Worm (Caenorhabditis elegans) whole organism, dauer: ENCODE data around the gene T09A5.15.

Experiments used
- unc-62 ChIP-seq: sonication (generic microtip); optimal IDR thresholded peaks from 2 replicates; lab custom pipeline; 2017; ENCODE audit warnings: missing biosample characterization, missing genetic modification reagents, missing genetic modification characterization

Gene T09A5.15

DNA sequence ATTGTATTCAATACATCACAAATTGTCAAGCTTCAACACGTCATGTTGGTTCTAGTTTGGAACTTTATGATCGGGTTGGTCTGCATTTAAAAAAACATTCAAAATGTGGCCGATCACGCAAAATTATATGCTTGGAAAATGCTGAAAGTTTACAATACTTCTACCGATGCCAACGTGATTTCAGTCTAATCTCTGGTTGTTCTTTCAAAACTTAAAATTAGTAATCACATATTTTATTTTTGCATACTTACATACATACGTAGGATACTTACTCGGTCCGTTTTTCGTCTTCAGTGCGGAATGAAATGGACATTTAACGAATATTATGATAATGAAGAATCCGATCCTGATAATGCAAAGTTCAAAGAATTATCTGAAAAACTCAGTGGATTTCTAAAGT is 32.7 kb upstream of the T09A5.15 start, which contains the start of gene srw-62:
Gene srw-62, plus strand, starts transcription at position 301 of the 400 bp plus-strand sequence.
- no peak for TF ChIP-seq unc-62 (GFP tag; lab: Kevin White, UChicago)

DNA sequence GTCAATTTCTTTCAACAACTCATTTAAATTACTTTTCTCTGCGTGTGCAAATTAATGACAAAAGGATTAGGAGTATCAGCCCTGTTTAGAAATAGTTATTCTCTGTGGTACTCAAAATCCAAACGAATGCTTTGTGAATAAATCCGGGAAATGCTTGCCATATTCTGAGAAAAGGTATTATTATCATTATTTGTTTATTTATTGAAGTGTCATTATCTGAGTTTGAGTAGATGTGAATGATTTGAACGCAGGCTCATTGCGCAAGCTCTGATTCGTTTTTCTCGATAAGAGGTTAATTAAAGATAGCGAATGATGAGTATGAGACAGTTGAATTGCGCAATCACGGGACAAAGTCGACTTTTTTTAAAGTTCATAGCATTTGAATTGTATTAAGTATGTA is 29.9 kb upstream of the T09A5.15 start:
- no peak for TF ChIP-seq unc-62 (GFP tag; lab: Kevin White, UChicago)

DNA sequence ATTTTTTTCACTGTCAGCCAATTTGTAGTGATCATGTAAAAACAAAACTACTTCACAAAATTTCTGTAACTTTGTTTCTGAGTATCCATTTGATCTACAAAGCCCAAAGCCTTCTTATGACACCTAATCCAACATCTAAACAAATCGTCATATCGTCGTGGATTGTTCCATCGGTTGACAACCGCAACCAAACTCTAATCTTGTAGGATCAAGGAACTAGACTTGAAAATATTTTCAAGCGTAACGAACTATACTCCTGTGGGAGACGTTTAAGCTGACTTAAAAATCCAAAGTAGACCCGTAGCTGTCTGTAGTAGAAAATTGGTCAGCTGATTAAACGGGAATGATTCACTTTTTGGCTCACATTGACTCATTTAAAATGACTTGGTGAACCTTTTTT is 28.1 kb upstream of the T09A5.15 start:
- no peak for TF ChIP-seq unc-62 (GFP tag; lab: Kevin White, UChicago)

ce11 chrII:7832054-7832453 is 25.7 kb upstream of the T09A5.15 start, which contains the start of gene T09A5.14:
TSS of gene T09A5.14 (plus strand) at chrII:7832354.
- TF ChIP-seq unc-62 (GFP tag; lab: Kevin White, UChicago): no peak

DNA sequence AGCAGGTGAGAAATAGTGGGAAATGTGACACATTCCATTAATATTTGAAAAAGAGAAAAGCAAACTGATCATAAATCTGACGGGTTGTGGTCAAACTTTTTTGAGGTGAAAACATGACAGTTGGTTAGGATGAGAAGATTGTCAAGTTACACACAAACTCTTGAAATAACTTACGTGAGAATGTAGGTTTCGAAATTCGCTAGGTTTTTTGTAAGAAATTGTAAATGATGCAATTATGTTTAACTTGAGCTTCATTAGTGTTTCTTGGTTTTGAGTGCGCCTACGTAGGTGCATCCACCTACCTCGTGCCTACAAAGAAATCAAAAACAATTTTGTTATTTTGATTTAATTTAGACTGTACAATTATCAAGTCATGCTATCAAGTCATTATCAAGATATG is 22.4 kb upstream of the T09A5.15 start, which contains the start of gene cex-2:
Gene cex-2, minus strand, starts transcription at position 101 of the 400 bp plus-strand sequence.
- TF ChIP-seq unc-62 (GFP tag; lab: Kevin White, UChicago): no peak

DNA sequence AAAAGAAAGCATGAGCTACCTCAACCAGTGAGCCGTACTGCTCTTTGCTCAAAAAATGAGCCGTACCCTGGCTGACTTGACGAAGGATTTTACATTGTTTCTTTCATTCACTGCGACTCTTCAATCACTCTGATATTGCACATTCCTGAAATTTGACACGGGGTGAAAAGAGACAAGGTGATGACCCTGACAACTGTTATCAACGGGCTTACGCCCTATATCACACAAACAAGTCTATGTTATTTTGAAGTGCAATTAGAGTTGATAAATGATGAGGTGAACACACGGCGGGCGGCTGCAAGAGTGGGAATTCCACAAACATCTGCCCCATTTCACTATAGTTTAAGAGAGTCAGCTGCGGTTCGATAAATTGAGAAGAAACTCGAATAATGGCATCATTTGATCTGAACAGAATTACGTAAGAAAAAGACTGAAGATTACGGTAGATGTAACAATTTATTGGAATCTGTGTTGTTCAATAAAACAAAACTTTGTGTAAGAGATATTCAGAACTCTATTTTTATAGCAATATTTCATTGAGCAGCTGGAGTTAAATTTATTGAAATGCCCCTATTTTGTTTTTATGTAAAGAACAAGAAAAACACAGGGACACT is 21.0 kb upstream of the T09A5.15 start:
- TF ChIP-seq unc-62 (GFP tag; lab: Kevin White, UChicago): no peak

DNA sequence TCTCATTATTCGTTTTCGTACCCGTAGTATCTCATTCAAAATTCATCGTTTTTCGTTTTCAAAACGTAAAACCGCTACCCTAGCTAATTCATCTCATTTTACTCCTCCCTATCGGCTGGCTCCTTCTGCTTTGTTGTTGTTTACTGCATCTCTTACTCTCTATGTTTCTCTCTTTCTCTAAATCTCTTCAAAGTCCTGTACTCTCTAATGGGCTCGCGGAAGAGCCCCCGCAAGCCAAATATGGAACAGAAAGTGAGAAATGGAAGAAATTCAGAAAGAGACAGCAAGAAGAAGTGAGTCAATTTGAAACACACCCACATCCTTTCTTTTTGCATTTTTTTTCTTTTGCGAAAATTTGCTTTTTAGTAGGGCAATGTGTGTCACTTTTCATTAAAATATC is 19.1 kb upstream of the T09A5.15 start:
- no peak for TF ChIP-seq unc-62 (GFP tag; lab: Kevin White, UChicago)

ce11 chrII:7839703-7840102 is 18.1 kb upstream of the T09A5.15 start:
- no peak for TF ChIP-seq unc-62 (GFP tag; lab: Kevin White, UChicago)

DNA sequence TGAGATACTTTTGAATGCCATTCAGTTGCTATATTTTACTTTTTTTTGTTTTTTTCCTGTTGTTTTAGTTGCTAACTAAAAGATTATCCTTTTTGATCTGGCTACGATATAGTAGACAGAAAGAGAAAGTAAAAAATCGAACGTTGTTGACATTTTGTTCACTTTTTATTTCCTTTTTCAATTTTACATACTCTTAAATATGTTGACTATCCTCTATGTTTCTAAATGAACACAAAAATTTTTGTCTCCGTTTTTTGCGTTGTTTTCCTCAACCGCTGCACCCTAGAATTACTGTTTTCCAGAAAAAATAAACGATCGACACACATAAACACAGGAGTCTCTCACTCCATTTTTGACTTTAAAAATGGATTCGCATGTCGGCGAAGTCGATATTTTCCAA is 15.7 kb upstream of the T09A5.15 start, which contains the start of gene klp-3:
Gene klp-3, plus strand, starts transcription at position 301 of the 400 bp plus-strand sequence.
- no peak for TF ChIP-seq unc-62 (GFP tag; lab: Kevin White, UChicago)

DNA sequence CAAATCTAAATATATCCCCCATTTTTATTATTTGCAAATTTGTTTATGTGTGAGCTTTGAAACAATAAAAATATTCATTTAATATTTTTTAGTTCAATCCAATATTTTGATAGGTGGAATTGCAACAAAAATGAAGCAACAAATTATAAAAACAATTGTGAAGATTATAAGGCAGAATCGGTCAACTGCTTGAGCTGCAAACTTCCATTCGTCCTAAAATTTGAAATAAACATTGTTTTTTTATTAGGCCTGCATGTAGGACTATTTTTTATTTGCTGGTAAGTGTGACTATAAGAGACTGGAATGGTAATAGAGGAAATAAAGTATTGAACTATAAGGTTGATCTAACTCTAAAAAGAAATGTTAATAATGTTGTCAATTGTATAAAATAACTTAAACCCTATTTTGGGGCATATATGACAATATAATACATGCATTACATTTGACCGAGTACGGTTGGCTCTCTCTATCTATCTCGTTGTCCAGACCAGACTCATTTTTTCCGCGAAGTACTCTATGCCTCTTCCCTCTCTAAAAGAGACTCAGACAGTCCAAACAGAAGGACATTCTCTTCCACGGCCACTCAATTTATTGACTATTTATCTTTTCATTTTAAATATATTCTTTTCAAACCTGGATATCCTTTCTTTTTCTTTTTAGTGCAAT is 12.1 kb upstream of the T09A5.15 start, which contains the start of gene T09A5.4:
Gene T09A5.4, plus strand, starts transcription at position 616 of the 666 bp plus-strand sequence.
- TF ChIP-seq unc-62 (GFP tag; lab: Kevin White, UChicago): no peak

- TF ChIP-seq unc-62 (GFP tag; lab: Kevin White, UChicago): no peak
Observed at ce11 chrII:7849697-7850096, 8.1 kb upstream of the T09A5.15 start, which contains the start of gene acr-7. TSS of gene acr-7 (minus strand) at chrII:7849797.

DNA sequence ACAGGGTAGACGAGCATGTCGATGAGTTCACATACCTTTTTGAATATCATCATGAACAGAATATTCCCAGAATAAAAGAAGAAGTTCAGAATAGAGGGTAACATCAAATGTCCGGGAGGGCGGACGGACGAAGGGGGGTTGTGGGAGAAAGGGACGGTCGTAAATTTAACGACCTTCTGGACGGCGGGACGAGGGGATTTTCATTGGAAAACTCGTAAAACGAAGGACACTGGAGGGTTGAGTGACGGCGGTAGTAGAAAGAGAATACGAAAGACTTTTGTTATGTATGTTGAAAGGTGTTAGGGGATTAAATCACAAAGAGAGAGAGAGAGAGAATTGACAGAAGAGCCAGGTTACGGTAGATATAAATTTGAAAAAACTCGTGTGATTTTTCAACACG is 7.2 kb upstream of the T09A5.15 start:
- TF ChIP-seq unc-62 (GFP tag; lab: Kevin White, UChicago): no peak

DNA sequence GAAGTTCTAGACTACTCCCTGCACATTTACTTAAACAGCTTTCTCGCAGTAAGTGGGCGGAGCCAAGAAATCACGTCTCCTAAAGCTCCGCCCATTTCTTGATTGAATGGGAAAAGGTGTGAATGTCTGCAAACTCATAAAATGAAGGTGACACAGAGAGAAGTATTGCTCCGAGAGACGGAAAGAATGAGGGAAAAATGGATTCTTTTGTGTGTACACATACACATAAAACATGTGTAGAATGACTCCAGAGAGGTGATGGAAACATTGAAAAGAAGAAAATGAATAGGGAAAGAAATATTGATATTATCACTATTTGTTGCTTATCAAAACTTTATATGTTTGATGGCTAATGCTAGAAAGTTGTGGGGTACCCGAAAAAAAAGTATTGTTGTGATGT is 6.3 kb upstream of the T09A5.15 start:
- TF ChIP-seq unc-62 (GFP tag; lab: Kevin White, UChicago): no peak

DNA sequence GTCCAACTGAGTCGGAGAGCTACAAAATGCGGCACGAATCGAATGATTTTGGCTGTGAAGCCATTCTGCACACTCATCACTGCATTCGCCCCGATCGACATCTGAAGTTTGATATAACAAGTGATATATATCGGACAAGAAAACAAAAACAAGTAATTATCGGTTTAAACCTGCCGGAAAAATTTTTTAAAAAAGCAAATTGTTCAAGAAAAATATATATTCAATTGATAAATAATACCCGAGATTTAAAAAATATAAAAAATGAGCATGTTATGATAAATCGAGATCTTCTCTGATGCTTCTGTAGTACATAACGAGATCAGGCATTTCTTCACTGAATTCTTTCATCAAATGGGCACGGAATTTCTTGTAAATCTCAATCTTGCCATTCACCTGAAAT is 4.1 kb upstream of the T09A5.15 start, which contains the start of gene T09A5.5:
Gene T09A5.5, minus strand, starts transcription at position 101 of the 400 bp plus-strand sequence.
- TF ChIP-seq unc-62 (GFP tag; lab: Kevin White, UChicago): no peak

ce11 chrII:7854942-7855341 is 2.8 kb upstream of the T09A5.15 start, which contains the start of gene mdt-10:
TSS of gene mdt-10 (minus strand) at chrII:7855042.
- no peak for TF ChIP-seq unc-62 (GFP tag; lab: Kevin White, UChicago)

DNA sequence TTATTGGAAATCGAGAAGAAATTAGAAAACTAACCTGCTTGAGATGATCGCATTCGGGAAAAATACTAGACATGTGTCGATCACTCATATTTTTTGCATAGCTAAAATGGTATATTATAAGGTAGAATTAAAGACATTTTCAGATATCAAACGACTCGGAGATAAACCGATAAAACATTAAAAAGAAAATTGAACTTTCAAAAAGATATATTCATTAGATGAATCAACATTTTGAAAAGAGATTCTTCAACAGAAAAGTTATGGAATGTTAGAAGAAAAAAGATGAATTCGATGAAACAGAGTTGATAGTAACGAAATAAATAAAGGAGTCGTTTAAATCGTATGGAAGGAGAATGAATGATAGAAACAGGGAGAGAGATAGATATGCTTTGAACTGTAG is 2.1 kb upstream of the T09A5.15 start, which contains the start of gene mdmh-35:
Gene mdmh-35, minus strand, starts transcription at position 101 of the 400 bp plus-strand sequence.
- TF ChIP-seq unc-62 (GFP tag; lab: Kevin White, UChicago): no peak
